Fruit fly (Drosophila melanogaster) Kc167 (cell line): Measurements from ENCODE around the gene Eip93F.

Experiments used
- h ChIP-seq: fragments of >200 bp; optimal IDR thresholded peaks from 3 replicates; lab custom pipeline; 2018; ENCODE audit warnings: missing external identifiers
- insv ChIP-seq: fragments of >200 bp; optimal IDR thresholded peaks from 3 replicates; lab custom pipeline; 2018; ENCODE audit warnings: missing external identifiers
- psq ChIP-seq: fragments of >200 bp; optimal IDR thresholded peaks from 2 replicates; lab custom pipeline; 2017; ENCODE audit warnings: missing external identifiers

DNA sequence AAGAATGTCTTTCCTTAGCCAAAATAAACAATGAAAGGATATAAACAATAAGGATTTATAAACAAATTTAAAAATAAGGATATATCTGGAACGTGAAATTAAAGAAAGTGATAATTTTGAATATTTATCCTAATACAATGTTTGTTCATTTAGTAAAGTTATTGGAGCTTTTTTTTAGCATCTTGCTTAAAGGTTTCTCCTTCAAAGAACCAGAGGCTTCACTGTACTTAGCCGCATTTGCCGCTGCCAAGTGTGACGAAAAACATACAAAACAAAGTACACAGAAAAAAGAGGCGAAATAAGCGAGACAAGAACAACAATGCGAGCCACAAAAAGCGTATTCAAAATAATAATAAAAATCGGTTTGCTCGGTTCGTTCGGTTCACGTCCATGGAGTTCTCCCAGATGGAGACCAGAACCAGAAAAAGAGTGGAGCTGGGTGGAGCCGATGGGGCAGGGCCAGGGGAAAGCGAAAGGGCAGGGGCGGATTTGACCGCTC lies 7.4 kb upstream of the Eip93F start:
- TF ChIP-seq h (lab: Kevin White, UChicago) (no peak), psq (lab: Kevin White, UChicago) (no peak), insv (lab: Kevin White, UChicago) (no peak)
